Worm (Caenorhabditis elegans): ENCODE results near the gene F47E1.1.

The F47E1.1 gene

DNA sequence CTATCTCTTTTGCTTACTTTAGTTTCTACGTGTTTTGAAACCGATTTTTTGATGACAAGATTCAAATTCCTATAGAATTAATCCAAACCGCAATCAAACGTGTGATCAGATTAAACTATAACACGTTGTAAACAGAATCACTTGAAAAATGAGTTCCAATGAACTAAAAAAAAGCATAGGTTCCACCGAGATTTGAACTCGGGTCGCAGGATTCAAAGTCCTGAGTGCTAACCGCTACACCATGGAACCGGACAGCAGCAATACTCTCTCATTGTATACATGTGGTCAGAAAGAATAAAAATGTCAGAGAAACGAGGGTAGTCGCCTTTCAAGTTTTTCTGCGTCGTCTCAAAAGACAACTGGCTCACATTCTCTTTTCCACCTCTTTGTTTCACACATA, 14.4 kb downstream of the F47E1.1 start (continued):
- peak; percentile 9 for TF ChIP-seq pha-2 (tag; optimal IDR thresholded peaks at IDR 0.05)
- TF ChIP-seq ceh-2 (tag; optimal IDR thresholded peaks at IDR 0.05) = no peak
- TF ChIP-seq unc-42 (tag; optimal IDR thresholded peaks at IDR 0.05) = no peak
- TF ChIP-seq tbx-2 (tag; optimal IDR thresholded peaks at IDR 0.05) = no peak
- no peak for TF ChIP-seq pha-4 (tag; optimal IDR thresholded peaks at IDR 0.05)
- no peak for TF ChIP-seq Y22D7AL.16 (tag; optimal IDR thresholded peaks at IDR 0.05)
- TF ChIP-seq ceh-18 (tag; optimal IDR thresholded peaks at IDR 0.05) = peak; percentile 19
- TF ChIP-seq npax-4 (tag; optimal IDR thresholded peaks at IDR 0.05) = no peak
- TF ChIP-seq ceh-48 (tag; optimal IDR thresholded peaks at IDR 0.05) = no peak
- TF ChIP-seq ceh-19 (GFP tag; optimal IDR thresholded peaks at IDR 0.05) = no peak
- TF ChIP-seq zip-5 (tag; optimal IDR thresholded peaks at IDR 0.05) = no peak
- TF ChIP-seq elt-4 (tag; optimal IDR thresholded peaks at IDR 0.05) = no peak
- TF ChIP-seq odd-2 (tag; optimal IDR thresholded peaks at IDR 0.05) = no peak
- TF ChIP-seq K09A11.1 (tag; optimal IDR thresholded peaks at IDR 0.05; ENCODE audit: insufficient read depth) = no peak
- no peak for TF ChIP-seq nhr-11 (tag; optimal IDR thresholded peaks at IDR 0.05)
- no peak for TF ChIP-seq dve-1 (tag; optimal IDR thresholded peaks at IDR 0.05)

DNA sequence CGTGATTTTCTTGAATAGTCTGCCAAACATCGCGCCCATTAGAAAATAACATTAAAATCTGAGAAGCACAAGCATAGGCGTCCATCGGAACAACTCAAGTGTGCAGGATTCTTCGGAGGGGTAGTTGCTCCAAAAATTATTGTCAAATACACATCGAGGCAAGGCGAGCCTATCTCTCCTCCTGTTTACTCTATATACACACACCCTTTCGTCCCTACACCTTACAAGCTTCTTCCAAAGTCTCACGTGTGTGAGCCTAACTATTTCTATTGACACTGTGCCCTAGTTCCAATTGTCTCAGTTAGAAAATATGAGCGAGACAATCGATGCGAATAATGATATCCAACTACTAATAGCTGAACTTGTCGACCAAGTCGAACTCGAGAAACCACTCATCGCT, 14.9 kb downstream of the F47E1.1 start:
- TF ChIP-seq dmd-4 (tag; optimal IDR thresholded peaks at IDR 0.05; ENCODE audit: borderline replicate concordance) = no peak
- no peak for TF ChIP-seq unc-55 (GFP tag; optimal IDR thresholded peaks at IDR 0.05)
- TF ChIP-seq pha-2 (tag; optimal IDR thresholded peaks at IDR 0.05) = no peak
- TF ChIP-seq hlh-8 (tag; optimal IDR thresholded peaks at IDR 0.05) = no peak
- TF ChIP-seq hlh-6 (tag; optimal IDR thresholded peaks at IDR 0.05) = no peak
- no peak for TF ChIP-seq elt-4 (tag; optimal IDR thresholded peaks at IDR 0.05)
- TF ChIP-seq eyg-1 (tag; optimal IDR thresholded peaks at IDR 0.05) = no peak
- TF ChIP-seq sox-2 (GFP tag; IDR thresholded peaks at IDR 0.05) = no peak
- no peak for TF ChIP-seq ceh-22 (tag; optimal IDR thresholded peaks at IDR 0.05)
- no peak for TF ChIP-seq C08G9.2 (tag; optimal IDR thresholded peaks at IDR 0.05)
- TF ChIP-seq C38D4.7 (GFP tag; optimal IDR thresholded peaks at IDR 0.05) = no peak
- no peak for TF ChIP-seq ahr-1 (tag; optimal IDR thresholded peaks at IDR 0.05)
- no peak for TF ChIP-seq nhr-11 (tag; optimal IDR thresholded peaks at IDR 0.05)
- TF ChIP-seq pqm-1 (tag; optimal IDR thresholded peaks at IDR 0.05) = no peak
- no peak for TF ChIP-seq pax-1 (tag; optimal IDR thresholded peaks at IDR 0.05)
- no peak for TF ChIP-seq F13H6.1 (tag; optimal IDR thresholded peaks at IDR 0.05)
- no peak for TF ChIP-seq ceh-6 (GFP tag; optimal IDR thresholded peaks at IDR 0.05)
- no peak for TF ChIP-seq ceh-48 (tag; optimal IDR thresholded peaks at IDR 0.05)

DNA sequence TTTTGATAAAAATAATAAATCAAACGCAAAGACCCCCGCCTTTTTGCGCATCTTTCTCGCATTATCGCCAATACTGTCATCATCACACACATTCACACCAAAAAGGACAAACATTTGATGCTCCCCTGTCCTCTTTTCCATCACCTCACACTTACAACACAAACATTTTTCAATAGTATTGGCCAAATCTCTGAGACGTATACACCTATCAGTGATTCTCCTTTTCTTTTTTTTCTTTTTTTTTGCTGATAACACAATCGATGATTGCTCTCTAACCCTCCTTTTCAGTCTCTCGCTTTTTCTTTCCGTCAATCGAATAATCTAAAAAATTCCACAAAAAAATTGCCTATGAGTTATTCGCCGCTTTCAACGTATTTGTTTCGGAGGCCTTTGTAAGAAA, 19.9 kb downstream of the F47E1.1 start:
- no peak for TF ChIP-seq pax-1 (tag; optimal IDR thresholded peaks at IDR 0.05)
- TF ChIP-seq ceh-45 (GFP tag; IDR thresholded peaks at IDR 0.05) = no peak
- peak; percentile 70 for TF ChIP-seq elt-2 (tag; optimal IDR thresholded peaks at IDR 0.05)
- no peak for TF ChIP-seq hlh-15 (tag; optimal IDR thresholded peaks at IDR 0.05)
- TF ChIP-seq C38D4.7 (GFP tag; optimal IDR thresholded peaks at IDR 0.05) = no peak

DNA sequence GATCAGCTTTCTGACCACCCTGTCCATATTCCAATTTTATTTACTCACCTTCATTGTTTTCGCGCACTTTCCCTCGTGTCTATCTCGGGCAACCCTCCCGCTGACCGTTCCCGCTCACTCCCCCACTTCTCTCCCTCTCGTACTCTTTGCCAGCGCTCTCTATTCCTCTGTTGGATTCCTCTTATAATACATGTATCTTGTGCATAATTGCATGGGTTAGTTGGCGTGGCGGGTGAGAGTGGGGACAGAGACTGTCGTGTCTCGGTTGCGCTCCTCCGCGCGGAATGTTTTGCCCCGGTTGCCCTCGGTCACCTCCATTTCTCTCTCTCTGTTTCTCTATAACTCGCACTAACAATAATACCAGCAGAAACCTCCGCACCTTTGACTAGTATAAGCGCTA, 25.2 kb downstream of the F47E1.1 start:
- peak; percentile 1 for TF ChIP-seq T23F11.4 (GFP tag; optimal IDR thresholded peaks at IDR 0.05)
- no peak for TF ChIP-seq hlh-13 (GFP tag; optimal IDR thresholded peaks at IDR 0.05)
- TF ChIP-seq ahr-1 (tag; optimal IDR thresholded peaks at IDR 0.05) = no peak
- peak; percentile 59 for TF ChIP-seq tbx-2 (tag; optimal IDR thresholded peaks at IDR 0.05)
- peak; percentile 55 for TF ChIP-seq ceh-31 (tag; optimal IDR thresholded peaks at IDR 0.05)
- TF ChIP-seq elt-4 (tag; optimal IDR thresholded peaks at IDR 0.05) = no peak
- TF ChIP-seq nfya-1 (tag; optimal IDR thresholded peaks at IDR 0.05) = peak; percentile 3
- TF ChIP-seq pqm-1 (tag; optimal IDR thresholded peaks at IDR 0.05) = no peak
- no peak for TF ChIP-seq ceh-24 (tag; optimal IDR thresholded peaks at IDR 0.05)
- TF ChIP-seq unc-42 (tag; optimal IDR thresholded peaks at IDR 0.05) = no peak
- no peak for TF ChIP-seq F13H6.1 (tag; optimal IDR thresholded peaks at IDR 0.05)
- TF ChIP-seq ceh-45 (GFP tag; IDR thresholded peaks at IDR 0.05) = 0 out of 2 replicates have a peak, but pooled peaks have one; percentile 30
- TF ChIP-seq dmd-4 (tag; optimal IDR thresholded peaks at IDR 0.05; ENCODE audit: borderline replicate concordance) = peak; percentile 53
- TF ChIP-seq ets-4 (tag; optimal IDR thresholded peaks at IDR 0.05) = peak; percentile 5
- TF ChIP-seq ref-2 (tag; optimal IDR thresholded peaks at IDR 0.05) = peak; percentile 54
- peak; percentile 66 for TF ChIP-seq pax-1 (tag; optimal IDR thresholded peaks at IDR 0.05)
- peak; percentile 34 for TF ChIP-seq ceh-22 (tag; optimal IDR thresholded peaks at IDR 0.05)
- no peak for TF ChIP-seq hlh-8 (tag; optimal IDR thresholded peaks at IDR 0.05)
- no peak for TF ChIP-seq sox-2 (GFP tag; IDR thresholded peaks at IDR 0.05)
- no peak for TF ChIP-seq ceh-9 (tag; optimal IDR thresholded peaks at IDR 0.05)
- TF ChIP-seq ceh-2 (tag; optimal IDR thresholded peaks at IDR 0.05) = peak; percentile 74
- TF ChIP-seq unc-55 (GFP tag; optimal IDR thresholded peaks at IDR 0.05) = no peak
- TF ChIP-seq nhr-232 (tag; optimal IDR thresholded peaks at IDR 0.05) = no peak
- peak; percentile 7 for TF ChIP-seq pha-2 (tag; optimal IDR thresholded peaks at IDR 0.05)
- peak; percentile 74 for TF ChIP-seq pros-1 (tag; optimal IDR thresholded peaks at IDR 0.05)
- TF ChIP-seq unc-3 (GFP tag; conservative IDR thresholded peaks at IDR 0.05) = no peak
- no peak for TF ChIP-seq unc-3 (tag; optimal IDR thresholded peaks at IDR 0.05)
- TF ChIP-seq ceh-6 (GFP tag; optimal IDR thresholded peaks at IDR 0.05) = peak; percentile 43
- no peak for TF ChIP-seq fkh-10 (GFP tag; optimal IDR thresholded peaks at IDR 0.05)
